Worm (Caenorhabditis elegans): ENCODE results near the gene spig-3.
"Not testable (repeated sequence)": the region's sequence is repeated elsewhere in the genome, so short reads cannot be mapped to it uniquely, and the experiment has no call there.

The spig-3 gene

DNA sequence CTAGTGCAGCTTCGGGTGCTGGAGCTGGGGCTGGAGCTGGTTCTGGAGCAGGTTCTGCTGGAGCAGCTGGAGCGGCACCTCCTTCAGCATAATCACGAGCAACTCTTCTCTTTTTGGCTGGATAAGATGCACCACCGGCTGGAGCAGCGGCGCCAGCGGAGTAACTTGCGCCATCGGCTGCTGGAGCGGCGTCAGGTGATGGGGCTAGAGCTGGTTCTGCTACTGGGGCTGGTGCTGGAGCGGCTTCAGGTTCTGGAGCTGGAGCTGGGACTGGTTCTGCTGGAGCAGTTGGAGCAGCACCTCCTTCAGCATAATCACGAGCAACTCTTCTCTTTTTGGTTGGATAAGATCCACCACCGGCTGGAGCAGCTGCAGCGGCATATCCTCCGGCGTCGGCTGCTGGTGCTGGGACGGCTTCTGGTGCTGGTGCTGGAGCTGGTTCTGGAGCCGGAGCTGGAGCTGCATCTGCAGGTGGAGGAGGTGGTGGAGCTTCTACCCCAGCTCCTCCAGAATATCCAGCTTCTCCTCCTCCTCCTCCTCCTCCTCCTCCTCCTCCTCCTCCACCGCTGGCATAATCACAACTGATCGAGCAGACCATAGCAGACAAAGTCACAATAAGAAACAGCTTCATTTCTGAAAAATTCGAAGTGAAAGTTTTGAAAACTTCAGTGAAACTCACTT lies 19.8 kb upstream of the spig-3 start, which contains the start of gene F47B8.13:
Gene F47B8.13, minus strand, starts transcription at position 631 of the 681 bp plus-strand sequence.
- TF ChIP-seq him-1 (tag; optimal IDR thresholded peaks at IDR 0.05) (no peak), W03F9.2 (tag; optimal IDR thresholded peaks at IDR 0.05) (no peak), dao-5 (tag; optimal IDR thresholded peaks at IDR 0.05) (no peak)

- no peak for TF ChIP-seq W03F9.2 (tag; optimal IDR thresholded peaks at IDR 0.05)
- no peak for TF ChIP-seq dao-5 (tag; optimal IDR thresholded peaks at IDR 0.05)
- no peak for TF ChIP-seq him-1 (tag; optimal IDR thresholded peaks at IDR 0.05)
These were observed 18.2 kb upstream of the spig-3 start for ce11 chrV:14317621-14318020.

ce11 chrV:14317204-14317603 lies 17.7 kb upstream of the spig-3 start:
- TF ChIP-seq W03F9.2 (tag; optimal IDR thresholded peaks at IDR 0.05) (no peak), him-1 (tag; optimal IDR thresholded peaks at IDR 0.05) (no peak), dao-5 (tag; optimal IDR thresholded peaks at IDR 0.05) (no peak)

DNA sequence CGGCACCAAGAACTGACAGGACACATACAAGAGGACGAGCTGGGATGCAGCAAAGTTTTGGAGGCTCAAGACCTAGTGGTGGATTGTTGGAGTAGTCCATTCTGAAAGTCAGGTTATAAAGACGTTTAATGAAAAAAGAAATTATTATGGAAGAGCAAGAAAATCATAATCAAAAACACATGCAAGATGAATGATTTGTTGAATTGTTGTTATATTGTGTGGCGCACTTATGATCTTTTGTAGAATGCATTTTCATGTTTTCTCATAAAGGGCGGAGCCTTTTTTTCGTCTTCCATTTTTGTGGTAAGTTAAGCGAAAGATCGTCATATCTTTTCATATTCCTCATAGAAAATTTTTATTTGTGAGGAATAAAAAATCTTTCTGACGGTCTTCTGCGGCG lies 17.1 kb upstream of the spig-3 start, which contains the start of gene F47B8.2:
Gene F47B8.2, minus strand, starts transcription at position 101 of the 400 bp plus-strand sequence.
- TF ChIP-seq dao-5 (tag; optimal IDR thresholded peaks at IDR 0.05) (no peak), him-1 (tag; optimal IDR thresholded peaks at IDR 0.05) (no peak), W03F9.2 (tag; optimal IDR thresholded peaks at IDR 0.05) (no peak)

DNA sequence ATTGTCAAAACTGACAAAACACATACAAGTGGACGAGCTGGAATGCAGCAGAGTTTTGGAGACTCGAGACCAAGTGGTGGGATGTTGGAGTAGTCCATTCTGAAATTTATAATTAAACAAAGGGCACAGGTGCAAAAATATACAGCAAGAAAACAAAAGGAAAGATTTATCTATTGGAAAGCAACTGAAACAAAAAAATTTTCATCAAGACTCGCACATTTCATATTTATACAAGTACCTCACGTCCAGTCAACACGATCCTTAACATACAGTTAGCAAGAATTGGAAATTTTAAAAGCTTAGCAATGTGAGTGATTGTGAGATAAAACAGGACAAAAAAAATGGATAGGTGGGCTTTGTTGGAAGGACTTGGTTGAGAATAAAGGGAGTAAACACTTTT lies 14.8 kb upstream of the spig-3 start, which contains the start of gene F47B8.1:
Gene F47B8.1, minus strand, starts transcription at position 101 of the 400 bp plus-strand sequence.
- no peak for TF ChIP-seq him-1 (tag; optimal IDR thresholded peaks at IDR 0.05)
- no peak for TF ChIP-seq W03F9.2 (tag; optimal IDR thresholded peaks at IDR 0.05)
- no peak for TF ChIP-seq dao-5 (tag; optimal IDR thresholded peaks at IDR 0.05)

DNA sequence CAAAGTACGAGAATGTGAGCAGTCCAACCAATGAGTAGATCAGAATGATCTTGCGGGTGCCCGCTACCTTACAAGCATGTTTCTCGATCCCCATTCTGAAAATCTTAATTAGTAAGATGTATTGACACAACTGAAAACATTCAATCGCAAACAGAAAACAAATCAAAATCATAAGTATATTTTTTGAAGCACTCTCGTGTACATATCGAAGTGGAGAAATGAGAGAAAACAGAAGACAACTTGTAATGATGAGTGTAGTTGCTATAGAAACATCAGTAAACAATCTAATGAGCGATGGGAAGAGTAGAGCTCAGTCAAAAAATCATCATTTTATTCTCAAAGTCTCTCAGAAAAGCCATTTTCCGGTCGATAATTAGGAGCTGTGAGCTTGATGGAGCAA lies 13.2 kb upstream of the spig-3 start, which contains the start of gene F14D7.8:
Gene F14D7.8, minus strand, starts transcription at position 101 of the 400 bp plus-strand sequence.
- TF ChIP-seq W03F9.2 (tag; optimal IDR thresholded peaks at IDR 0.05) (no peak), him-1 (tag; optimal IDR thresholded peaks at IDR 0.05) (no peak), dao-5 (tag; optimal IDR thresholded peaks at IDR 0.05) (no peak)

- TF ChIP-seq dao-5 (tag; optimal IDR thresholded peaks at IDR 0.05) (no peak), him-1 (tag; optimal IDR thresholded peaks at IDR 0.05) (no peak), W03F9.2 (tag; optimal IDR thresholded peaks at IDR 0.05) (no peak)
These were observed 11.6 kb upstream of the spig-3 start, which contains the start of gene ddn-3 for ce11 chrV:14311115-14311514. Gene ddn-3 (minus strand): TSS chrV:14311215.

ce11 chrV:14309632-14310031 lies 10.2 kb upstream of the spig-3 start, which contains the start of gene F14D7.14:
Gene F14D7.14 (plus strand): TSS chrV:14309932.
- not testable (repeated sequence) for TF ChIP-seq him-1, dao-5, W03F9.2 (tag; optimal IDR thresholded peaks at IDR 0.05)

- TF ChIP-seq dao-5, him-1, W03F9.2 (tag; optimal IDR thresholded peaks at IDR 0.05): not testable (repeated sequence)
These were observed 8.7 kb upstream of the spig-3 start, which contains the start of gene spig-5 for ce11 chrV:14308164-14308563. Gene spig-5 (plus strand): TSS chrV:14308464.

DNA sequence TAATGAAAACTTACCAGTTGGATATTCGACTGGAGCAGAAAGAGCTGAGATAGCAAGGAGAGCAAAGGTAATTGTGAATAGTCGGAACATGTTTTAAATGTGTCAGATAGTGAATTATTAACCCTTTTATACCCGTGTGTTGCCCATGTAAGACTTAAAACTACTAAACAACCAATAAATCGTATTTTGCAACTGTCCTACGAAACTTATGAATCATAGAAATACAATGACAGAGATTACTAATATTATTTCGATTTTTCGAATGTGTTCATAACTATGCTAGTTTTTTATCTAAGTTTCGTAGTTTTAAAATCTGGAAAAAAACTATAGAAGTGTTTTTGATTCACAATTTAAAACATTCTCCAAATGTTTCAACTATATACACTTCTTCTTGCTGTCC lies 7.3 kb upstream of the spig-3 start, which contains the start of gene spig-4:
Gene spig-4, minus strand, starts transcription at position 101 of the 400 bp plus-strand sequence.
- not testable (repeated sequence) for TF ChIP-seq W03F9.2, him-1, dao-5 (tag; optimal IDR thresholded peaks at IDR 0.05)

DNA sequence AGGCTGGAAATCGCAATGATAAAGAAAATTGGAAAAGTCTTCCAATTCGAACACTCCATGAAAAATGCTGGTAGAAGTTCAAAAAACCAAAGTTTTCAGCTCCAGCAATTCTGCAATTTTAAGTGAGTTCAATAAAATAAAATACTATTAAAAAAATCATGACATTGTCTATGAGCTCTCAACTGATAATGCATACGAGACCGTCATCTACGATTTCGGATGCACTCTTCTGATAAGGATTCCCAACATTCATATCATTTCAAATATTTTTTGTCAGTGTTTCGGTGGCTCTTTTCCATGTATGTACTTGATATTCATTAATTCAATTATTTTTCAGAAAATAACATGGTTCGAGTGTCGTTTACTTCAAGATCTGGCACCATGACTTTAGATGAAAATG lies 1.6 kb upstream of the spig-3 start, which contains the start of gene F14D7.6:
Gene F14D7.6, plus strand, starts transcription at position 338 of the 400 bp plus-strand sequence.
- TF ChIP-seq W03F9.2 (tag; optimal IDR thresholded peaks at IDR 0.05) (no peak), him-1 (tag; optimal IDR thresholded peaks at IDR 0.05) (no peak), dao-5 (tag; optimal IDR thresholded peaks at IDR 0.05) (no peak)

- TF ChIP-seq dao-5 (tag; optimal IDR thresholded peaks at IDR 0.05) (no peak), him-1 (tag; optimal IDR thresholded peaks at IDR 0.05) (no peak), W03F9.2 (tag; optimal IDR thresholded peaks at IDR 0.05) (no peak)
These were observed 3.0 kb downstream of the spig-3 start, which contains the start of gene F14D7.3 for ce11 chrV:14296499-14296898. Gene F14D7.3 (plus strand): TSS chrV:14296799.

DNA sequence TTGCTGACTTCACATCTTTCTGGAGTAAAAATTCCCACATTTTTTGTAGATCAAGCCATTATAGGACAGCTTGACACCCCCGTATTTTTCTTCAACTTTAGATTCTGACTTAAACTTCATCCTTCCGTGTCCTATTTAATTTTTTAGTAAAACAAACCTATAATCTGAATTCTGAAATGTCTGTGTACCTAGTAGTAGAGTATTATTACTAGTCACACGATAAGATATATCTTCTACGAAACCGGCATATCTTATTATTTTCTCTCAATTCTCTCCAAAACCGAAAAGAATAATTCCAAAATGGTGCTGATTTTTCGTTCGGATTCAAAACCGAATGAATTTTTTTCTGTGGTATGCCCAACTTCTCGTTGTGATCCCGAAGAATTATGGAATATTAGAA lies 5.1 kb downstream of the spig-3 start, which contains the start of gene F14D7.9:
Gene F14D7.9, plus strand, starts transcription at position 301 of the 400 bp plus-strand sequence.
- TF ChIP-seq him-1 (tag; optimal IDR thresholded peaks at IDR 0.05) (no peak), dao-5 (tag; optimal IDR thresholded peaks at IDR 0.05) (no peak), W03F9.2 (tag; optimal IDR thresholded peaks at IDR 0.05) (no peak)

ce11 chrV:14293667-14294194 lies 5.7 kb downstream of the spig-3 start, which contains the start of gene F14D7.2:
Gene F14D7.2 (minus strand): TSS chrV:14293717.
- TF ChIP-seq him-1 (tag; optimal IDR thresholded peaks at IDR 0.05) (no peak), W03F9.2 (tag; optimal IDR thresholded peaks at IDR 0.05) (no peak), dao-5 (tag; optimal IDR thresholded peaks at IDR 0.05) (no peak)
